Fruit fly (Drosophila melanogaster): ENCODE measurements around the gene CG14304.
A peak's percentile ranks its signal among the peaks of the same experiment; 100 is the strongest.

The CG14304 gene

DNA sequence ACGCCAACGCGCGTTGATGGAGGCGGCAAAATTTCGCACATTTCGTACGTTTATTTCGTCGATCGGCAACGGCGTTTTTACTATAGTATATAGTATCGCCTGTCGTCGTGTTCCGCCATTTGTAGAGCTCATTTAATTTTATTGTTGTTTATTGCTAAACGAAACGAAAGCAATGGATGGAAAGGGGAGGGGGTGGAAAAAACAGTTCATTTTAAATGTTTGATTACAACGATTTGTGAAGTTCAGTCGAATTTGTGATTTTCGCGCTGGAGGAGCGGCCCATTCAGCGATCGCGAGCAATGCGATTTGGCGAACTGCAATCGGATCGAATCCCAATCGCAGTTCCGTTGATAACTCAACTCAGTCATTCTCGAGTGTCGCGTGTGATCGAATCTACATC, 40.1 kb downstream of the CG14304 start:
- TF ChIP-seq CG2116 (GFP tag; optimal IDR thresholded peaks at IDR 0.05) = no peak
- no peak for TF ChIP-seq Blimp-1 (GFP tag; optimal IDR thresholded peaks at IDR 0.05)
- no peak for TF ChIP-seq repo (GFP tag; optimal IDR thresholded peaks at IDR 0.05)
- TF ChIP-seq CG15601 (tag; optimal IDR thresholded peaks at IDR 0.05) = no peak
- TF ChIP-seq CG6654 (GFP tag; optimal IDR thresholded peaks at IDR 0.05) = no peak
- TF ChIP-seq mam (GFP tag; optimal IDR thresholded peaks at IDR 0.05) = no peak
- TF ChIP-seq Dbx (GFP tag; IDR thresholded peaks at IDR 0.05) = no peak
- TF ChIP-seq yki (optimal IDR thresholded peaks at IDR 0.05) = no peak
- TF ChIP-seq shn (GFP tag; optimal IDR thresholded peaks at IDR 0.05) = no peak
- TF ChIP-seq maf-S (GFP tag; optimal IDR thresholded peaks at IDR 0.05) = no peak

DNA sequence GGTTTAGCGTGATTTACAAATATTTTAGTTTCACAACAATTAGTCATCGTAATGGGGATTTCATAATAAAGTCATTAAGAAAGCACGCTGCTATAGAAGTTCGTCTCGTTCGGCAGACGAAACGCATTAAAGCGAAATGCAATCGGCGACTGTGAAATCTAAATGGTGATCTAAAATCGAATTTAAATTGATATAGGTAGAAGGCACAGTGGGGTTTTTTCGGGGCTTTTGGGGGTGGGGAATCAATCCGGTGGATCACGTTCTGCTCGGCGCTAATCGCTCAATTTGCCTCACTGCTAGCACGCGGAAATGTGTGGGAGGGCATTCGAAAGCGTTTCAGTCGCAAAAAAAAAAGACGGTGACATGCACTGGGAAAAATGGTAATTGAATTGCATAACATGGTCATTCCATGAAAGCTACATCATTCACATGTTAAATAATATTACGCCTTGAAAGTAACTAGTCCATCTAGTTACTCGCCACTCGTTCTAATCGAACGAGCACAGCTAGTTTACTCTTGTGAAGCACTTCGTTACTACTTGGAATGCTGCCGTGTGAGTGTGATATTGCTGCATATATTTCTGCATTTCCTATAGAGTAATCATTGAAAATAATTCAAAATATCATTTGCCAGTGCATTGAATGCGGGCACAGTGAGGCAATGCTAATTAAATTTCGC, 43.2 kb downstream of the CG14304 start:
- TF ChIP-seq CG12391 (tag; optimal IDR thresholded peaks at IDR 0.05) (no peak), Drgx (GFP tag; IDR thresholded peaks at IDR 0.05) (peak; percentile 45; the same call in 1 of the 2 replicates), CG18476 (GFP tag; optimal IDR thresholded peaks at IDR 0.05) (no peak), E2f1 (GFP tag; IDR thresholded peaks at IDR 0.05) (no peak), CG32767 (GFP tag; IDR thresholded peaks at IDR 0.05) (no peak), ATbp (GFP tag; optimal IDR thresholded peaks at IDR 0.05) (no peak), lab (GFP tag; optimal IDR thresholded peaks at IDR 0.05) (no peak), Myb (GFP tag; optimal IDR thresholded peaks at IDR 0.05) (no peak), pb (GFP tag; optimal IDR thresholded peaks at IDR 0.05) (no peak), row (GFP tag; IDR thresholded peaks at IDR 0.05) (0 out of 3 replicates have a peak, but pooled peaks have one; percentile 11), CG12155 (GFP tag; optimal IDR thresholded peaks at IDR 0.05) (peak; percentile 41), nerfin-2 (GFP tag; IDR thresholded peaks at IDR 0.05; ENCODE audit: partially characterized antibody) (no peak), CG4404 (GFP tag; IDR thresholded peaks at IDR 0.05) (no peak), bbx (GFP tag; IDR thresholded peaks at IDR 0.05; ENCODE audit: partially characterized antibody) (no peak), bigmax (GFP tag; optimal IDR thresholded peaks at IDR 0.05) (no peak), Meics (GFP tag; optimal IDR thresholded peaks at IDR 0.05) (peak; percentile 19), pnt (GFP tag; optimal IDR thresholded peaks at IDR 0.05) (no peak)

DNA sequence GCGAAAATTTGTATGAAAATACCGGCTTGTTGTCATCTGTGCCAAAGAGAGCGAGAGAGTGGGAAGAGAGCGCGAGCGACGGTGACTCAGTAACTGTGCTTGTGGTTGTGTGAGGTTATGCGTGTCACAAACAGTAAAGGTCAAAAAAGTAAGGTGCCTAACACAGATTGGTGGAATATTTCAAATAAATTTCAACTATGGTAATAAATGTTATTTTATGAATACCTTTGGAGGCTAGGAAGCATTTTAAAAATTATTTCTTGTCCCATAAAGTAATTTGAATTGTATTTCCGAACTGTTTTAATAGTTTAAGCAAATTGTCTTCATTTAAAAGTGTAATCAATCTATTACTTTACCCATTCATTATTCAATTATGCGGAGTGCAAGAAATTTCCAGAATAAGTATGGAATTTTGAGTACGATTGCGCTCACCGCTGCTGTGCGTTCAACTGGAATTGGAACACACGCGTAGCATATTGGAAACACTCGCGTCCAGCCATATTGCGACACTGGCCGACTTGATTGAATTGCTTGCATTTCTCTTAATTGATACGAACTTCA, 47.3 kb downstream of the CG14304 start:
- TF ChIP-seq pan (optimal IDR thresholded peaks at IDR 0.05) (no peak), pan (GFP tag; optimal IDR thresholded peaks at IDR 0.05 in 1 of 2, IDR thresholded peaks at IDR 0.05 in 1 of 2) (peak in 1 of 2 experiments; percentile 92), Usf (GFP tag; optimal IDR thresholded peaks at IDR 0.05) (peak; percentile 88), E2f1 (GFP tag; IDR thresholded peaks at IDR 0.05) (peak; percentile 91), Sox100B (GFP tag; optimal IDR thresholded peaks at IDR 0.05) (peak; percentile 94), sens-2 (GFP tag; IDR thresholded peaks at IDR 0.05) (peak; percentile 75), cad (GFP tag; optimal IDR thresholded peaks at IDR 0.05) (no peak), CG10979 (tag; optimal IDR thresholded peaks at IDR 0.05) (peak; percentile 94), ara (GFP tag; IDR thresholded peaks at IDR 0.05) (peak; percentile 87), ac (GFP tag; optimal IDR thresholded peaks at IDR 0.05) (peak; percentile 67), CG9609 (GFP tag; optimal IDR thresholded peaks at IDR 0.05) (peak; percentile 95), CG4617 (GFP tag; optimal IDR thresholded peaks at IDR 0.05; ENCODE audit: borderline replicate concordance) (peak; percentile 86), Tbp (GFP tag; optimal IDR thresholded peaks at IDR 0.05) (no peak), kni (GFP tag; optimal IDR thresholded peaks at IDR 0.05) (peak; percentile 72), CG1024 (GFP tag; IDR thresholded peaks at IDR 0.05) (peak; percentile 51; the same call in 1 of the 2 replicates), hth (optimal IDR thresholded peaks at IDR 0.05) (no peak), CG33557 (GFP tag; optimal IDR thresholded peaks at IDR 0.05) (peak; percentile 89), chinmo (GFP tag; IDR thresholded peaks at IDR 0.05; ENCODE audit: partially characterized antibody) (peak; percentile 61; the same call in 1 of the 4 replicates), CG4424 (GFP tag; optimal IDR thresholded peaks at IDR 0.05) (peak; percentile 94), Myb (GFP tag; optimal IDR thresholded peaks at IDR 0.05) (peak; percentile 77), Awh (GFP tag; IDR thresholded peaks at IDR 0.05) (peak; percentile 79; the same call in 1 of the 2 replicates), Mad (GFP tag; optimal IDR thresholded peaks at IDR 0.05) (peak; percentile 89), Med (GFP tag) (peak; percentile 97), eyg (GFP tag; optimal IDR thresholded peaks at IDR 0.05) (peak; percentile 91)
